Fruit fly (Drosophila melanogaster) whole organism, embryonic: ENCODE measurements around the gene CG11842.

Experiments used
- Antp ChIP-seq: fragments of 200-800 bp; sonication (Bioruptor generic); optimal IDR thresholded peaks from 3 replicates; lab custom pipeline; 2016; ENCODE audit warnings: missing biosample characterization, missing genetic modification characterization
- CG12155 ChIP-seq: fragments of 200-800 bp; sonication (Bioruptor generic); optimal IDR thresholded peaks from 3 replicates; lab custom pipeline; 2016; ENCODE audit warnings: missing biosample characterization, missing genetic modification characterization
- CG12299 ChIP-seq: fragments of 200-800 bp; sonication (Bioruptor generic); optimal IDR thresholded peaks from 2 replicates; lab custom pipeline; 2018; ENCODE audit warnings: missing biosample characterization, mild to moderate bottlenecking, missing genetic modification characterization
- CG12659 ChIP-seq: fragments of 200-800 bp; sonication (Bioruptor generic); optimal IDR thresholded peaks from 3 replicates; lab custom pipeline; 2017; ENCODE audit warnings: mild to moderate bottlenecking, missing biosample characterization, missing genetic modification reagents, missing genetic modification characterization
- CG13775 ChIP-seq: fragments of 200-800 bp; sonication (Bioruptor generic); optimal IDR thresholded peaks from 3 replicates; lab custom pipeline; 2017; ENCODE audit warnings: missing biosample characterization, mild to moderate bottlenecking, missing genetic modification characterization
- CG1603 ChIP-seq: fragments of 200-800 bp; sonication (Bioruptor generic); optimal IDR thresholded peaks from 2 replicates; lab custom pipeline; 2019; ENCODE audit warnings: missing biosample characterization, mild to moderate bottlenecking, missing genetic modification characterization, moderate library complexity
- CG17361 ChIP-seq: fragments of 200-800 bp; sonication (Bioruptor generic); IDR thresholded peaks from 3 replicates; pipeline ENCODE4 v1.3.6; 2022; ENCODE audit warnings: missing biosample characterization, missing genetic modification characterization
- CG2875 ChIP-seq: fragments of 200-800 bp; sonication (Bioruptor generic); optimal IDR thresholded peaks from 2 replicates; lab custom pipeline; 2017; ENCODE audit warnings: missing biosample characterization, mild to moderate bottlenecking, missing genetic modification characterization, missing genetic modification reagents
- CG3065 ChIP-seq: fragments of 200-800 bp; sonication (Bioruptor generic); optimal IDR thresholded peaks from 2 replicates; lab custom pipeline; 2016; ENCODE audit warnings: missing biosample characterization, missing genetic modification characterization
- CG3163 ChIP-seq: fragments of 200-800 bp; sonication (Bioruptor generic); optimal IDR thresholded peaks from 3 replicates; lab custom pipeline; 2016; ENCODE audit warnings: missing biosample characterization, missing genetic modification characterization
- CG32532 ChIP-seq: fragments of 200-800 bp; sonication (Bioruptor generic); IDR thresholded peaks from 2 replicates; pipeline ENCODE4 v1.3.6; 2022; ENCODE audit warnings: missing biosample characterization, missing genetic modification characterization
- CG6813 ChIP-seq: fragments of 200-800 bp; sonication (Bioruptor generic); optimal IDR thresholded peaks from 2 replicates; lab custom pipeline; 2017; ENCODE audit warnings: missing biosample characterization, missing genetic modification characterization, mild to moderate bottlenecking, moderate library complexity, missing genetic modification reagents
- CG7372 ChIP-seq: fragments of 200-800 bp; sonication (Bioruptor generic); IDR thresholded peaks from 2 replicates; pipeline ENCODE4 v1.3.6; 2022; ENCODE audit warnings: missing biosample characterization, missing genetic modification characterization
- CG7556 ChIP-seq: fragments of 200-800 bp; sonication (Bioruptor generic); optimal IDR thresholded peaks from 2 replicates; lab custom pipeline; 2017; ENCODE audit warnings: missing biosample characterization, mild to moderate bottlenecking, missing genetic modification characterization
- CG8359 ChIP-seq: fragments of 200-800 bp; sonication (Bioruptor generic); optimal IDR thresholded peaks from 2 replicates; lab custom pipeline; 2017; ENCODE audit warnings: missing biosample characterization, mild to moderate bottlenecking, missing genetic modification characterization, borderline replicate concordance
- CG8478 ChIP-seq: fragments of >200 bp; optimal IDR thresholded peaks from 2 replicates; lab custom pipeline; 2018
- CG9727 ChIP-seq: fragments of 200-800 bp; sonication (Bioruptor generic); optimal IDR thresholded peaks from 3 replicates; lab custom pipeline; 2017; ENCODE audit warnings: missing biosample characterization, mild to moderate bottlenecking, missing genetic modification characterization
- D19B ChIP-seq: fragments of 200-800 bp; sonication (Bioruptor generic); optimal IDR thresholded peaks from 2 replicates; lab custom pipeline; 2017; ENCODE audit warnings: missing biosample characterization, mild to moderate bottlenecking, missing genetic modification characterization
- Dek ChIP-seq: fragments of 200-800 bp; sonication (Bioruptor generic); optimal IDR thresholded peaks from 3 replicates; lab custom pipeline; 2019; ENCODE audit warnings: missing biosample characterization, mild to moderate bottlenecking, missing genetic modification characterization, moderate library complexity
- Fer3 ChIP-seq: fragments of 200-800 bp; sonication (Bioruptor generic); optimal IDR thresholded peaks from 2 replicates; lab custom pipeline; 2018; ENCODE audit warnings: missing biosample characterization, mild to moderate bottlenecking, missing genetic modification characterization, moderate library complexity
- H2.0 ChIP-seq: fragments of 200-800 bp; sonication (Bioruptor generic); IDR thresholded peaks from 2 replicates; pipeline ENCODE4 v1.3.6; 2022; ENCODE audit warnings: missing biosample characterization, missing genetic modification characterization
- HLH4C ChIP-seq: fragments of 200-800 bp; sonication (Bioruptor generic); IDR thresholded peaks from 3 replicates; pipeline ENCODE4 v1.3.6; 2022; ENCODE audit warnings: missing biosample characterization, missing genetic modification characterization; ENCODE audit not compliant: partially characterized antibody
- MESR4 ChIP-seq: fragments of 200-800 bp; sonication (Bioruptor generic); optimal IDR thresholded peaks from 2 replicates; lab custom pipeline; 2018; ENCODE audit warnings: missing biosample characterization, mild to moderate bottlenecking, missing genetic modification characterization, moderate library complexity
- MTF-1 ChIP-seq: fragments of 200-800 bp; sonication (Bioruptor generic); optimal IDR thresholded peaks from 2 replicates; lab custom pipeline; 2018; ENCODE audit warnings: missing biosample characterization, mild to moderate bottlenecking, missing genetic modification characterization, borderline replicate concordance
- Opbp ChIP-seq: fragments of 200-800 bp; sonication (Bioruptor generic); IDR thresholded peaks from 3 replicates; pipeline ENCODE4 v1.3.6; 2022; ENCODE audit warnings: missing biosample characterization, missing genetic modification characterization; ENCODE audit not compliant: partially characterized antibody
- Poxn ChIP-seq: fragments of 200-800 bp; sonication (Bioruptor generic); IDR thresholded peaks from 2 replicates; pipeline ENCODE4 v1.3.6; 2022; ENCODE audit warnings: missing biosample characterization, missing genetic modification characterization
- Ravus ChIP-seq: fragments of 200-800 bp; sonication (Bioruptor generic); IDR thresholded peaks from 2 replicates; pipeline ENCODE4 v1.3.6; 2022; ENCODE audit warnings: missing biosample characterization, missing genetic modification characterization
- Tbp ChIP-seq: fragments of >200 bp; optimal IDR thresholded peaks from 2 replicates; lab custom pipeline; 2018; ENCODE audit warnings: missing biosample characterization, missing genetic modification characterization
- amos ChIP-seq: fragments of 200-800 bp; sonication (Bioruptor generic); IDR thresholded peaks from 2 replicates; pipeline ENCODE4 v1.3.6; 2022; ENCODE audit warnings: missing biosample characterization, missing genetic modification characterization; ENCODE audit not compliant: partially characterized antibody
- cwo ChIP-seq: fragments of 200-800 bp; sonication (Bioruptor generic); optimal IDR thresholded peaks from 3 replicates; lab custom pipeline; 2017; ENCODE audit warnings: missing biosample characterization, missing genetic modification characterization, mild to moderate bottlenecking, moderate library complexity, missing genetic modification reagents
- danr ChIP-seq: fragments of 200-800 bp; sonication (Bioruptor generic); IDR thresholded peaks from 2 replicates; pipeline ENCODE4 v1.3.6; 2022; ENCODE audit warnings: missing biosample characterization, missing genetic modification characterization
- dmrt99B ChIP-seq: fragments of 200-800 bp; sonication (Bioruptor generic); optimal IDR thresholded peaks from 2 replicates; lab custom pipeline; 2018; ENCODE audit warnings: missing biosample characterization, mild to moderate bottlenecking, missing genetic modification characterization, moderate library complexity
- dysf ChIP-seq: fragments of 200-800 bp; sonication (Bioruptor generic); IDR thresholded peaks from 3 replicates; pipeline ENCODE4 v1.3.6; 2022; ENCODE audit warnings: missing biosample characterization, missing genetic modification characterization
- eyg ChIP-seq: fragments of 200-800 bp; sonication (Bioruptor generic); optimal IDR thresholded peaks from 3 replicates; lab custom pipeline; 2016; ENCODE audit warnings: missing biosample characterization, missing genetic modification characterization
- gem ChIP-seq: fragments of 200-800 bp; sonication (Bioruptor generic); optimal IDR thresholded peaks from 2 replicates; lab custom pipeline; 2019; ENCODE audit warnings: missing biosample characterization, mild to moderate bottlenecking, missing genetic modification characterization, moderate library complexity
- grau ChIP-seq: fragments of 200-800 bp; optimal IDR thresholded peaks from 3 replicates; lab custom pipeline; 2019; ENCODE audit warnings: missing biosample characterization, mild to moderate bottlenecking, missing genetic modification characterization, moderate library complexity
- gsb ChIP-seq: fragments of 200-800 bp; sonication (Bioruptor generic); IDR thresholded peaks from 2 replicates; pipeline ENCODE4 v1.3.6; 2022; ENCODE audit warnings: missing biosample characterization, missing genetic modification characterization
- nerfin-2 ChIP-seq: fragments of 200-800 bp; sonication (Bioruptor generic); IDR thresholded peaks from 2 replicates; pipeline ENCODE4 v1.3.6; 2022; ENCODE audit warnings: missing biosample characterization, missing genetic modification characterization; ENCODE audit not compliant: partially characterized antibody
- nom ChIP-seq: fragments of 200-800 bp; sonication (Bioruptor generic); optimal IDR thresholded peaks from 2 replicates; lab custom pipeline; 2017; ENCODE audit warnings: missing biosample characterization, missing genetic modification characterization, mild to moderate bottlenecking, moderate library complexity, missing genetic modification reagents
- pb ChIP-seq: fragments of 200-800 bp; sonication (Bioruptor generic); optimal IDR thresholded peaks from 3 replicates; lab custom pipeline; 2016; ENCODE audit warnings: missing biosample characterization, missing genetic modification characterization
- phol ChIP-seq: fragments of 200-800 bp; sonication (Bioruptor generic); optimal IDR thresholded peaks from 3 replicates; lab custom pipeline; 2018; ENCODE audit warnings: missing biosample characterization, mild to moderate bottlenecking, missing genetic modification characterization, moderate library complexity
- repo ChIP-seq: fragments of 200-800 bp; sonication (Bioruptor generic); optimal IDR thresholded peaks from 2 replicates; lab custom pipeline; 2016; ENCODE audit warnings: missing biosample characterization, missing genetic modification characterization
- stwl ChIP-seq: fragments of 200-800 bp; sonication (Bioruptor generic); optimal IDR thresholded peaks from 3 replicates; lab custom pipeline; 2018; ENCODE audit warnings: missing biosample characterization, mild to moderate bottlenecking, missing genetic modification characterization, moderate library complexity
- tll ChIP-seq, 2 experiments: fragments of 200-800 bp in 1 of 2; fragments of >200 bp in 1 of 2; sonication (Bioruptor generic) in 1 of 2; optimal IDR thresholded peaks; 2 replicates each; lab custom pipeline; 2017 to 2019; ENCODE audit warnings: missing biosample characterization in 2 of 2, missing genetic modification characterization in 2 of 2, mild to moderate bottlenecking in 1 of 2, moderate library complexity in 1 of 2
- trem ChIP-seq: fragments of 200-800 bp; optimal IDR thresholded peaks from 3 replicates; lab custom pipeline; 2019; ENCODE audit warnings: missing biosample characterization, mild to moderate bottlenecking, missing genetic modification characterization, moderate library complexity
- vfl ChIP-seq: fragments of 200-800 bp; sonication (Bioruptor generic); optimal IDR thresholded peaks from 2 replicates; lab custom pipeline; 2016; ENCODE audit warnings: missing biosample characterization, missing genetic modification characterization
- zen2 ChIP-seq: fragments of 200-800 bp; sonication (Bioruptor generic); IDR thresholded peaks from 3 replicates; pipeline ENCODE4 v1.3.6; 2022; ENCODE audit warnings: missing biosample characterization, missing genetic modification characterization; ENCODE audit not compliant: partially characterized antibody
- zfh1 ChIP-seq: fragments of 200-800 bp; sonication (Bioruptor generic); IDR thresholded peaks from 3 replicates; pipeline ENCODE4 v1.3.6; 2022; ENCODE audit warnings: missing biosample characterization, missing genetic modification characterization

The CG11842 gene

DNA sequence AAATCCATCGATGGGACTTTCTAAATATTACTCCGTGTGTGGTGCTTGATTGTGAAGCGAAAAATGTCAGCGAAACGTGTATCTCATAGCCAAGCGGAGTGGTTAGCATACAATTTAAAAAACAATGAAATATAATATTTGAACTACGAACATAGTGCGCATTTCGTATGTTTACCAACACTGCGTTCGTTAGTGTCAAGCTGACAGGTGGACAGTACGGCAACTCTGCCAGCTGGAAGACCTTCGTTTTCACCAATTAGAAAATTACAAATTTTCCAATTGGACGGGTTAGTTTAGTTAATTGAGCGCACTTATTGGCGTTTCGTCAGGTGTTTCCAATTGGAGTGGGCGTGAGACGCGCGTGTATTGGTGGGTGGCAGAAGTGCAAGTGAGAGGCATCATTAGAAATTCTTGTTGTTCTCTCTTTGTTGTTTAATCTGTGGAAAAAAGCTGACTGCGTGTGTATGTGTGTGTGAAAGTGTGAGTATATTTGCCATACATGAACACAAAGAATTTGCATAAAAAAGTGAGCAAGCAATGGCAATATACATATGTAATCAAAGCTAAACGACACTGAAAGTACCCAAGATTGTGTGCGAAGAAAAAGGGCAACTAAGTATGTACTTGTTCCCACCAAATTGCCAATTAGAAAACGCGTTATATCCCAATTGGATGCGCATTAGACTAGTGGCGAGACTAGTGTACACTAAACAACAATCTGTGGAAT lies 12.6 kb upstream of the CG11842 start (continued):
- no peak for TF ChIP-seq dmrt99B (tag; lab: Kevin White, UChicago)
- no peak for TF ChIP-seq CG7372
- TF ChIP-seq Tbp (GFP tag; lab: Kevin White, UChicago), result no peak
- peak; percentile 10 for TF ChIP-seq Antp (GFP tag; lab: Kevin White, UChicago)
- no peak for TF ChIP-seq HLH4C (GFP tag; lab: Robert Waterston, UW)
- TF ChIP-seq amos (GFP tag; lab: Robert Waterston, UW), result peak; percentile 6; the same call in 1 of the 2 replicates
- TF ChIP-seq CG32532, result no peak
- no peak for TF ChIP-seq danr (GFP tag; lab: Robert Waterston, UW)
- no peak for TF ChIP-seq eyg (GFP tag; lab: Kevin White, UChicago)
- peak; percentile 43 for TF ChIP-seq vfl (GFP tag; lab: Kevin White, UChicago)
- no peak for TF ChIP-seq CG8478 (lab: Kevin White, UChicago)
- TF ChIP-seq Poxn (GFP tag; lab: Robert Waterston, UW), result no peak
- TF ChIP-seq CG13775 (GFP tag; lab: Kevin White, UChicago), result peak; percentile 24
- peak; percentile 57 for TF ChIP-seq CG1603 (tag; lab: Kevin White, UChicago)
- no peak for TF ChIP-seq Dek (tag; lab: Kevin White, UChicago)
- TF ChIP-seq Fer3, result no peak
- no peak for TF ChIP-seq Ravus (GFP tag; lab: Robert Waterston, UW)
- no peak for TF ChIP-seq D19B (GFP tag; lab: Kevin White, UChicago)
- TF ChIP-seq trem (tag; lab: Kevin White, UChicago), result peak; percentile 58
- TF ChIP-seq H2.0 (GFP tag; lab: Robert Waterston, UW), result no peak
- TF ChIP-seq CG2875, result no peak
- TF ChIP-seq CG9727, result no peak
- no peak for TF ChIP-seq tll (GFP tag; optimal IDR thresholded peaks at IDR 0.05; lab: Kevin White, UChicago)
- TF ChIP-seq CG3163 (GFP tag; lab: Kevin White, UChicago), result peak; percentile 33
- TF ChIP-seq MTF-1, result no peak
- TF ChIP-seq grau (tag; lab: Kevin White, UChicago), result no peak
- TF ChIP-seq Opbp (GFP tag; lab: Robert Waterston, UW), result 0 out of 3 replicates have a peak, but pooled peaks have one; percentile 31
- TF ChIP-seq CG8359 (GFP tag; lab: Kevin White, UChicago), result no peak
- TF ChIP-seq zfh1 (GFP tag; lab: Robert Waterston, UW), result 0 out of 3 replicates have a peak, but pooled peaks have one; percentile 50
- peak; percentile 28 for TF ChIP-seq gem (tag; lab: Kevin White, UChicago)
- TF ChIP-seq CG12659 (GFP tag; lab: Kevin White, UChicago), result peak; percentile 43
- 0 out of 3 replicates have a peak, but pooled peaks have one; percentile 8 for TF ChIP-seq dysf (GFP tag; lab: Robert Waterston, UW)
- peak; percentile 11 for TF ChIP-seq repo (GFP tag; lab: Kevin White, UChicago)
- TF ChIP-seq CG12299 (tag; lab: Kevin White, UChicago), result no peak
- no peak for TF ChIP-seq CG17361 (GFP tag; lab: Robert Waterston, UW)
- no peak for TF ChIP-seq CG7556
- TF ChIP-seq cwo (GFP tag; lab: Kevin White, UChicago), result no peak
- no peak for TF ChIP-seq gsb (GFP tag; lab: Robert Waterston, UW)
- no peak for TF ChIP-seq nom
- TF ChIP-seq zen2 (GFP tag; lab: Robert Waterston, UW), result no peak
- peak; percentile 26 for TF ChIP-seq MESR4 (GFP tag; lab: Kevin White, UChicago)
- peak; percentile 95 for TF ChIP-seq stwl (tag; lab: Kevin White, UChicago)
- TF ChIP-seq CG6813 (GFP tag; lab: Kevin White, UChicago), result no peak
- TF ChIP-seq phol (tag; lab: Kevin White, UChicago), result peak; percentile 17
- TF ChIP-seq pb (GFP tag; lab: Kevin White, UChicago), result no peak
- peak; percentile 38 for TF ChIP-seq CG12155 (GFP tag; lab: Kevin White, UChicago)
- no peak for TF ChIP-seq CG3065 (GFP tag; lab: Kevin White, UChicago)
- no peak for TF ChIP-seq nerfin-2 (GFP tag; lab: Robert Waterston, UW)
